Worm (Caenorhabditis elegans) whole organism, L3 larva: ENCODE results near the gene T27A8.2.

Experiments
- ZK546.5 ChIP-seq: sonication (generic microtip); optimal IDR thresholded peaks from 2 replicates; lab custom pipeline; 2017; ENCODE audit warnings: missing biosample characterization, missing genetic modification characterization
- aly-2 ChIP-seq: fragments of 150-350 bp; optimal IDR thresholded peaks from 2 replicates; lab custom pipeline; 2014; ENCODE audit warnings: missing biosample characterization, missing genetic modification characterization
- ceh-16 ChIP-seq: sonication (generic microtip); optimal IDR thresholded peaks from 2 replicates; lab custom pipeline; 2017; ENCODE audit warnings: missing biosample characterization, missing genetic modification characterization
- daf-12 ChIP-seq: fragments of 150-350 bp; optimal IDR thresholded peaks from 2 replicates; lab custom pipeline; 2014; ENCODE audit warnings: missing biosample characterization, missing genetic modification reagents, missing genetic modification characterization
- eor-1 ChIP-seq, 2 experiments: fragments of 150-350 bp; optimal IDR thresholded peaks; 2 replicates each; lab custom pipeline; 2014 to 2018; ENCODE audit warnings: missing biosample characterization in 2 of 2, missing genetic modification characterization in 2 of 2
- jun-1 ChIP-seq: fragments of 150-350 bp; optimal IDR thresholded peaks from 2 replicates; lab custom pipeline; 2014; ENCODE audit warnings: missing biosample characterization, missing genetic modification reagents, missing genetic modification characterization
- nhr-43 ChIP-seq: sonication (generic microtip); optimal IDR thresholded peaks from 2 replicates; lab custom pipeline; 2016; ENCODE audit warnings: mild to moderate bottlenecking, missing genetic modification characterization, missing compliant biosample characterization; ENCODE audit not compliant: poor library complexity, severe bottlenecking
- nhr-76 ChIP-seq: fragments of 150-350 bp; sonication (generic microtip); optimal IDR thresholded peaks from 5 replicates; lab custom pipeline; 2014; ENCODE audit warnings: missing biosample characterization, missing genetic modification characterization
- nhr-77 ChIP-seq: fragments of 150-350 bp; optimal IDR thresholded peaks from 2 replicates; lab custom pipeline; 2014; ENCODE audit warnings: missing biosample characterization, missing genetic modification characterization
- pha-4 ChIP-seq: fragments of 150-350 bp; optimal IDR thresholded peaks from 2 replicates; lab custom pipeline; 2014; ENCODE audit warnings: missing biosample characterization, missing genetic modification reagents, missing genetic modification characterization
- ztf-11 ChIP-seq: fragments of 150-350 bp; optimal IDR thresholded peaks from 2 replicates; lab custom pipeline; 2014; ENCODE audit warnings: missing biosample characterization, missing genetic modification characterization

DNA sequence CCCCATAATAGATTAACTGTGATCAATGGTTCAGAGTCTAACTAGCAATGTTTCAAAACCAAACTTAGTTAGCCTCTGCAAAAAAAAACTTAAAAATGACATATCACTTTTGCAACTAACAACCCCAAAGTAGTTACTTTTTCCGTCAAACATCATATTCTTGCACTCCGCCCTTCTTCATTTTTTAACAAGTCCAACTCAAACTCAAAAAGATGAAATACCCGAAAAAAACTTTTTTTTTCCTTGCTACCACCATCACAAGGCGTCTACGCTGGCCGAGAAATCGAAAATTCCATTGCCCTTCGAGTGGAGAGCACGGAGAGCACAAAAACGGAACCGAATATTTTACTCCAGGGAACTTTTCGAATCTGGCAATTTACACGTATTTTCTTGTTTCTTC is 47.1 kb upstream of the T27A8.2 start:
- TF ChIP-seq ZK546.5 (tag; lab: Kevin White, UChicago) (no peak), nhr-77 (no peak), nhr-43 (tag; lab: Kevin White, UChicago) (no peak), ztf-11 (tag; lab: Kevin White, UChicago) (no peak), nhr-76 (no peak), aly-2 (tag; lab: Kevin White, UChicago) (no peak), daf-12 (no peak), eor-1 (tag; optimal IDR thresholded peaks at IDR 0.05; lab: Kevin White, UChicago) (no peak), ceh-16 (tag; lab: Kevin White, UChicago) (no peak), pha-4 (tag; lab: Kevin White, UChicago) (no peak), jun-1 (tag; lab: Kevin White, UChicago) (no peak)
